Fruit fly (Drosophila melanogaster): ENCODE results near the gene CG31710.

The CG31710 gene

DNA sequence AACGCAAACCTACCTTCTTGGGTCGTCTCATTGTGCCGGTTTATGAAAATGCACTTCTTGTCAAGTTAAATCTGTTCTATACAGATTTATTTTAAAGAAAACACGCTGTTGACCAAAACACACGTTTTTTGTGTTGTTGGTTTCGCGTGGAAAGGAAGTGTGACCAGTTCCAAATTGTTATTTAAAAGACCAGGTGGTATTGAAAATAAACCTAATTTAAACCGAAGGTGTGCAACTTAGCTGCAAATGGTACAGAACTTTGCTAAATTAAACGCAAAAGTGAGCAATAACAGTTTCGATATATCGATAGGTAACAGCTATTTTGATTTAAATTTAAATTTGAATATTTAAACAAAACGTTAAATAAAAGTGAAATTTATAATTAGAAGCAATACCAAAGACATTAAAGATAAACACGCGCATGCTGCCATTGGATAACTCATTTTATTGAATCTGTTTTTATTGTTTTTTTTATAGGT, 5.4 kb upstream of the CG31710 start, which contains the start of gene CG4364:
TSS of gene CG4364 (minus strand) at position 165 of the 479 bp plus-strand sequence.
- no peak for TF ChIP-seq CG17801 (GFP tag; optimal IDR thresholded peaks at IDR 0.05; ENCODE audit: partially characterized antibody)

DNA sequence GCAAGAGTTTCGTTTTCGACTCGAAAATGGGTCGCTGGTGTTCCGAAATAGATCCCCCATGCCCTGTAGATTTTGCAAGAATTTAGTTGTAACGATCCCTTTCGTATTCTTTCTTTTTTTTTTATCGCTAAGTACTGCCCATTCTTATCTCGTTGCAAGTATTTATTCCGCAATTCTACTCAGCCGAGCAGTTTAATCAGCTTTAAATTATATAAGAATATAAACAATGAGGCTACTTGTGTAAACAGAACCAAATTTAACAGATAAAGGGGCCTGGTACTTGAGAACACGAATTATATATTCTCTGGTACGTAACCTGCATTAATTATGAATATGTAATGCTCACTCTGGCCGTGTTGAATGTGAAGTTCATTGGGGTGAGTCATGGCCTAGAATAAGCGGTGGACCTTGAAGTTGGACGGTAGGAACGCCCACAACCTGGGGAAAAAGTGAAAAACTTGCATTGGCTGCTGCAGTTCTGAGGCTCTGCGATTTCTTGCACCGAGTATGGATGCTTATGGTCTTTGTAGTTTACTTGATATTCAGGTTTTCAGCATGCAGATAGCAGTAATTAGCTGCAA, 1.9 kb upstream of the CG31710 start:
- TF ChIP-seq CG17801 (GFP tag; optimal IDR thresholded peaks at IDR 0.05; ENCODE audit: partially characterized antibody) = no peak

DNA sequence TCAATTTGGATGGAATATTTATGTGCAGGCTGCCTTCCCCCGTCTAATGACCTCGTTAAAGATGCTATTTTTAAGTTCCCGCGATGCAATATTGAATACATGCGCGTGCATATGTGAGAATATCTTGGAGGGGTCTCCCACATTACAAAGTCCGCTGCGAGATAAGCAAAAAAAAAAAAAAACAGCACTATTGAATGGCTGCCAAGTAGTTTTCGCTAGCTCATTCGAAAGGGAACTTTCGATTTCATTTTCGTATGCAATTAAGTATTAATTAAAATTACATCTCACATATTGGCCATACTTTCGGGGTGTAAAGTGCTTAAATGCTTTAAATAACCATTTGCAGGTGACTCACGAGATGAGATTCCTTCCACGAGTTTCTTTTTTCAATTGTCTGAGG, 1.3 kb upstream of the CG31710 start:
- no peak for TF ChIP-seq CG17801 (GFP tag; optimal IDR thresholded peaks at IDR 0.05; ENCODE audit: partially characterized antibody)

DNA sequence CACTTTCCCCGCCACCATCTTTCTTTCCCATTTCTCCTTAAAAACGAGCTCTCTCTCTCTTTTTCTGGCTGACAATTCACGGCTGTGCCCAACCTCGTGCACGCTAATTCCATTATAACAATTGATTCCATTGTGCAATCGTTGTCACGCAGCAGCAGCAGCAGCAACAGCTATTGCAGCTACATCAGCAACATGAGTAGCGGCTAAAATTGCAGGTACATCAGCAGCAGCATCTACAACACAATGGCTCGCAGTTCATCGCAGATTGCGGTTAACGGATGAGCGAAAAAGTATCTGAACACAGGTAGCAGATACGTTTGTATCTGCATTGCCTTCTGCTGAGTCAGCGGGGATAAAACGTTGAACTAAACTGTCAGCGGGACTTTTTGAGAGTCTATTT, 463 bp downstream of the CG31710 start:
- TF ChIP-seq CG17801 (GFP tag; optimal IDR thresholded peaks at IDR 0.05; ENCODE audit: partially characterized antibody) = no peak

DNA sequence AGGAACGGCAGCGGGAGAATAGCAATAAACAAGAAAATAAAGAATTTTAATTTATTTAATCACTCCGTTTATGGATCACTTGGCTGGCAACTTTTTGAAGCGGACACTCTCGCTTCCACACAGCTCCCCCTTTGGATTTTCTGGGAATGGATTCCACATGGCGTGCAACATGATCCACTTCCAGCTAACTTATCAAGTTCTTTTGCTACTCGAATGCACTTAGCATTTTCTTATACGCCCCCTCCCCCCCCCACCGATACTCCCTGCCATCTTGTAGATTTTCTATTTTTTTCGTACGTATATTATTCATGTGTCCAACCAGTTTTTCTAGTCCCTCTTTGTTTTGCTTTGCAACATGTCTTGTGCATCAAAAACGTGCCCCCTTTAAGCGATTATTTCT, 1.4 kb downstream of the CG31710 start:
- no peak for TF ChIP-seq CG17801 (GFP tag; optimal IDR thresholded peaks at IDR 0.05; ENCODE audit: partially characterized antibody)

DNA sequence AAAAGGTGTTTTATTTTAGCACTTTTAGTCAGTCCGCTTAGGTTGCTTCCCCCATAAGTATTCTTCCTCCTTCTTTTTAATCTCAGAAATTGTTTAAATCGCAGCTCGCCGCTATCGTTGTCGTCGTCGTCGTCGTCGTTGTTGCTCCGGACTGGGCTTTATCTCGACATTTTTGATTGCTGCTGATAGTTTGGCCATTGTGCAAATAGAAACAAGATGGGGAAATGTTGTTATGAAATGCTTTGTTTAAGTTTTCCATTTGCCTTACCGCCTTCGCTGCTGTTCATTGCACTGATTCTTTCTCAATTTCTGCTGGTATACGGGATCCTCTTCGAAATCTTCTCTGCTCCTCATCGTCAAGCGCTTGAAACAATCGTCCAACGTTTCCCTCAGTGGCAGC, 2.8 kb downstream of the CG31710 start:
- TF ChIP-seq CG17801 (GFP tag; optimal IDR thresholded peaks at IDR 0.05; ENCODE audit: partially characterized antibody) = no peak

DNA sequence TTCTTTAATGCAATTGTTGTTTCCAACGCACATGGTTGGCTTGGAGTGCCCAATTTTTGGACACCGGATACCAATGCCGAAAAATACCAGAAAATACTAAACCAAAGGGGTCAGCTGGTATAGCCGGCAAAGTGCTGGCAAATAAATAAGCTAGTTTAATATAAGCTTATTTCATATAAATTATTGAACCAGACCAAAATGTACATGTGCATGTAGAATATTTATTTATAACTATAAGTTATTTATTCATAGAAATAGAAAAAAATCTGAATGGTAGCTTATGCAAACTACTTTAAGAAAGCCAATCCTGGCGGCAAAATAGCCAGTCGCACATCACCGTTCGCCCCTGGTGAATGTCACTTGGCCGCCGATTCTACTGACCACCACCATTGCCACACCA, 5.3 kb downstream of the CG31710 start, which contains the start of gene pelo:
TSS of gene pelo (plus strand) at position 357 of the 400 bp plus-strand sequence.
- peak; percentile 64 for TF ChIP-seq CG17801 (GFP tag; optimal IDR thresholded peaks at IDR 0.05; ENCODE audit: partially characterized antibody)

DNA sequence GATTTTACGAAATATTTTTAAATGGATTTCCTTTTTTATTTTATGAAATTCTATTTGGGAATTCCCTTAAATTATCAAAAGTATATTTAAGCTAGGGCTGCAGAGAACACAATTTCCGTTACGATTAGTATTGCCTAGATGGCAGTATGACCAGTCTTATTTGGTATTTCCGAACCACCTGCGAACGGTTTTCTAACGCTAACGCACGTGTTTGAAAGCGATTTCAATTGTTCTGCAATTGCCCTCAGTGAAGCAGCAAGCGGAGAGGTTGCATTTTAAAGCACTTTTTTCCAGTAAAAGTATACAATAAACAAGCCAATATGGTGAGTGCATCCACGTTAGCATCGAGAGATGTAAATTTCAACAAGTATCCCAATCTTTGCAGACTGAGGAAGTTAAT, 6.1 kb downstream of the CG31710 start, which contains the start of gene hoip:
TSS of gene hoip (plus strand) at position 177 of the 400 bp plus-strand sequence.
- no peak for TF ChIP-seq CG17801 (GFP tag; optimal IDR thresholded peaks at IDR 0.05; ENCODE audit: partially characterized antibody)

DNA sequence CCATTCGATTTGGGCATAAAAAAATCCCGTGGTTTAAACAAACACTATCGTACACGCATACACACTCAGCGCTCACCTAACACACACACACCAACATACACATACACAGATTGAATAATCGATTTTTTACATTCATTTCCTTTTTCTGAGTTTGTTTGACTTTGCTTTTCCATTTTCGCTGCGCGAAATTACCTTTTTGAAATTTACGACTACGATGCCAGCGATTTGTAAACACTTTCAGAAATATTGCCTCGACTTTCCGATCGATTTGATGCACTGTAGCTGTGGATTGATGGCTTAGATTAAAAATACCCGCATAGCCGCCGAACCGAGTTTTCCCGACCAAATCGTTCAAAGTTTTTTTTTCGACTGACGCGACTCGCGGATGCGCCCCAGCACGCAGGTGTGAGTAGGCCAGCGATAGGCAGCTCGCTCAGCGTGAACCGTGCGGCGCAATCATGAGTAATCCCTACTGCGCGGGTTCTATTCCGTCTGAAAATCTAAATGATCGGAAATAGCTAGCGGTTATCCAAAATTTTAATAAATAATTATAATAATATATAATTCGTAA, 6.7 kb downstream of the CG31710 start, which contains the start of gene Pka-C1:
TSS of gene Pka-C1 (minus strand) at position 375 of the 571 bp plus-strand sequence.
- TF ChIP-seq CG17801 (GFP tag; optimal IDR thresholded peaks at IDR 0.05; ENCODE audit: partially characterized antibody) = no peak

DNA sequence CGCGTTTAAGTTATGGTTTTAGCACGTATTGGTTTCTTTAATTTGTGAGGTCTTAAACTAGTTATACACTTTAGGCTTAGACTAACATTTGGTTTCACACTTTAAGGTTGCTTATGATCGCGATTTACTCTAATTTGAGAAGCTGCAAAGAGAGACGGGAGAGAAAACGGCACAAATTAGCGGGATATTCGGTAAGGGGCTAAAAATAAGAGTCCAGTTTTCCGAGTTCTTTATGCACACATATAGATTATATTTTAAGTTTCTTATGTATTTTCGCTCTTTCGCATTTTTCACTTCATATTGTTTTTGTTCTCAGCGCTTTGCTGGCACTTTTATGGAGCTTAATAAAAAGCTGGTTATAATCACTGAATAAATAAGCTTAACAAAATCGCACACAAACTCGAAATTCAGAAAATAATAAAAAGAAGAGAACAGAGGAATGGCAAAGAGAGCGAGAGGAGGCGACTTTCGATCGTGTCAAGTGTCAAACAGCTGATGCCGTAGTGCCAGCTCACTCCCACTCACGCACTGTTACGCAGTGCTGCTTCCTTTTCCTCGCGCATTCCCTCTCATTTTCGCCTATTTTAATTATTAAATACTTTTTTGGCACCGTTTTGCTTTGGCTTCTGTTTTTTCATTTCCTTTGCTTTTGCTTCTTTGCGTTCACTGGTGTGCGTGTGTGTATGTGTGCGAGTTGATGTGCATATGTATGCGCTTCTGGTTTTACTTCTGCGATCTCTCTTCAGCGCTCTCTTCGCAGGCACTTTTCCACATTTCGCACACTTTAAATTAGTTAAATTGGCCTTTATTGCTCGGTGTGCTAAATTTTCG, 7.4 kb downstream of the CG31710 start:
- peak; percentile 36 for TF ChIP-seq CG17801 (GFP tag; optimal IDR thresholded peaks at IDR 0.05; ENCODE audit: partially characterized antibody)

DNA sequence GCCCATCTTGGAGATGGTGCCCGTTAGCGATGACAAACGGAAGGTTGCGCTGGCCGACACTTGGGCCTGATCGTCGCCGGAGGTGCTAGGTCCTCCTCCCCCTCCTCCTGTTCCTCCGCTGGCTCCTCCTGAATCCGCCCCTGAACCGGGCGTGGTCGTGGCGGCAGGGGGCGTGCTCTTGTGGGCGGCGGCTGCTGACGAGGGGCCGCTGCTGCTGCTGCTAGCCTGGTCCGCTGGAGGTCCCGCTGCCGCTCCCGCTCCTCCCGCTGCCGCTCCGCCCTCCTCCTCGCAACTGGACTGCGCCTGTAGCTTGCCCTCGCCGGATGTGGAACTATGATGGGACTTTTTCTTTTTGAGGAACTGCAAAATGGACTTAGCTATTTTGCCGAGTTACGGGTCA, 8.2 kb downstream of the CG31710 start:
- no peak for TF ChIP-seq CG17801 (GFP tag; optimal IDR thresholded peaks at IDR 0.05; ENCODE audit: partially characterized antibody)

DNA sequence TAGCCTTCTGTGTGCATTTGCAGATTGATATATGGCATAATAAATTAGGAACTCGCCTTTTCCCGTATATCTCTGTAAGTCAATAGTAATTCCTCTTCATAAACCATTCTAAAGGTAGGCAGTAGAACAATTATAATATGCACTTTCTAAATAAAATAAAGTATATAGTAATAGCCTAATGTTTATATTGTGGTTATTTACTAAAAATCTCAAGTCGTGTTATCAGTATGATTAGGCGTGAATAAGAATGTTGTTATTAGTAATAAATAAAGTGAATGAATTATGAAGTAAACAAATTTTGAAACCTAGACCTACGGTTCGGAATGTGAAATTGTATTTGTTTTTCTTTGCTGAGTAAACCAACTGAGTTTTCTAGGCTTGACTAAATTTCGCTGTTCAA, 10.0 kb downstream of the CG31710 start:
- no peak for TF ChIP-seq CG17801 (GFP tag; optimal IDR thresholded peaks at IDR 0.05; ENCODE audit: partially characterized antibody)

DNA sequence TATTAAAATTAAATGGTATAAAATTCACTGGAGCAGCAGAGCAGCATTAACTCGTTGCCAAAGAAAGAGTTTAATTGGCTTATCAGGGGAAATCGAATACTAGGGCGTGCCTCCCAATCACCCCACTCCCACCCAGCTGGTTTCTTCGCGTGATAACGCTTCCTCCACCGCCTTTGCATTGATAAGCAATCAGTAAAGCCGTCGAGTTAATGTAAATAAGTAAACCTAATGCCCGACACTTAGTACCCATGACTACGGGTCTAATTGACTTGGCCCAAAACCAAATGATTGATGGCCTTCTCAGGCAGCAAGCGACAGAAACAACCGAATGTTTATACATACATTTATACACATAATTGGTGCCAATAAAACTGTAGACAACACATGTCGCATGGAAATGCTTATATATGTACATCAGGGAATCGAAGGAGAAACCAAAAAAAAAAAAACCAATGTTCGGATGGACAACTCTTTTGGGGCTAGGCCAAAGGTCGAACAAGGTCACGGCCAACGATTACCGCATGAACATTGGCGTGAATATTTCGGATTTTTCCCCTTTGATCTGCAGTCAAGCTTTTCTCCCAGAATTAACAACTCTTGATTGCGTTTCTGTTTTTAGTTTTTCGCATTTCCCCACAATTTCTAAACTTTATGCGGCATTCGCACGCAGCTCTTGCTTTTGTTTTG, 11.7 kb downstream of the CG31710 start:
- no peak for TF ChIP-seq CG17801 (GFP tag; optimal IDR thresholded peaks at IDR 0.05; ENCODE audit: partially characterized antibody)

DNA sequence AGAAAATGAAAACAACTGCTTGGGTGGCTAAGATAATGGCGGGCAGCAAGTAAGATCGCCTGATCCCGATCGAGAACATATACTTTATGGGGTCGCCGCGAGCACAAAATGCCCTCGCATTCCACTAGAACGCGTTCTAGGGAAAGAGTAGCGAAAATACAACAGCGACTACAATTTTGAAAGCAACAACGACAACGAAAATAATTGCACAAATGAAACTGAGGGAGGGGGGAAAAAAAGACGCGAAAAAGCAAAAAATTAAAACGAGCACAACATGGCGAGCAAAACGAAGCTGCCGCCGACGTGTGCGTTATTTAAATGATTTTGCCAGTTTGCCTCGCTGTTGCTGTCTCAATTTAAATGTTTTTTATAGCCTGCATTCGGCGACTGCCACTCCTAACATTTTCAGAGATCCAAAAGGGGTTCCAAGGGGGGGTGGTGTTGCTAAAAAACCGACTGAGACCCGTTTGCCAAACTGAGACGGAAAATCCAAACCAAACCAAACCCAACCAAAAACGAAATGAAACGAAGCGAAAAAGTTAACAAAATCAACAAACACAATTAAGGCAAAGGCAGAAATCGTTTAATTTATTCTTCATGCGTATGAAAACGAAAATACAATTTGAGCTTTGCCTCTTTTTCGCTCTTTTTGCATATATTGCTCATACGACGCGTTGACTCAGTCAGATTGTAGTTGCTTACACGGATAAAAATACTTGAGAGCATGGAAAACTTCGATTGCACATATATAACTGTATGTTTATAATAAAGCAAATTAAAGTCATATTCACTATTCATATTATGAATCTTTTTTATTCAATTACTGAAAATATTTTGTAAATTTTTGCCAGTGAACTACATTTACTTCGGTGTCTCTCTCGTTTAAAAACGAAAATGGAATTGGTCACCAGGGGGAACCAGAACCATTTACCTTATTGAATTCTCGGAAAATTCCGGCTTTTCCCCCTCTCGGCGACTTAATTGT, 13.1 kb downstream of the CG31710 start:
- peak; percentile 72 for TF ChIP-seq CG17801 (GFP tag; optimal IDR thresholded peaks at IDR 0.05; ENCODE audit: partially characterized antibody)
